Worm (Caenorhabditis elegans): ENCODE data around the gene mca-1.
A peak's percentile ranks its signal among the peaks of the same experiment; 100 is the strongest.

mca-1 gene

ce11 chrIV:9675572-9675971, 40.8 kb upstream of the mca-1 start, which contains the start of gene nhr-34:
TSS of gene nhr-34 (minus strand) at chrIV:9675672.
- TF ChIP-seq nhr-23 (tag; optimal IDR thresholded peaks at IDR 0.05) (no peak), tbx-2 (tag; optimal IDR thresholded peaks at IDR 0.05) (no peak), elt-2 (tag; optimal IDR thresholded peaks at IDR 0.05) (no peak), ceh-82 (tag; optimal IDR thresholded peaks at IDR 0.05) (no peak), nhr-25 (tag; optimal IDR thresholded peaks at IDR 0.05) (no peak), nfya-1 (tag; optimal IDR thresholded peaks at IDR 0.05; ENCODE audit: insufficient read depth) (no peak), nhr-77 (tag; optimal IDR thresholded peaks at IDR 0.05) (no peak), jun-1 (tag; optimal IDR thresholded peaks at IDR 0.05) (no peak), unc-62 (GFP tag; optimal IDR thresholded peaks at IDR 0.05) (no peak), ztf-4 (tag; optimal IDR thresholded peaks at IDR 0.05) (no peak), ceh-9 (tag; optimal IDR thresholded peaks at IDR 0.05) (no peak), mml-1 (tag; optimal IDR thresholded peaks at IDR 0.05) (no peak), lsy-12 (tag; optimal IDR thresholded peaks at IDR 0.05) (no peak), fkh-2 (tag; optimal IDR thresholded peaks at IDR 0.05) (no peak), nhr-11 (tag; optimal IDR thresholded peaks at IDR 0.05) (no peak), ztf-11 (tag; optimal IDR thresholded peaks at IDR 0.05) (no peak)

- TF ChIP-seq nfya-1 (tag; optimal IDR thresholded peaks at IDR 0.05; ENCODE audit: insufficient read depth) = peak; percentile 2
- peak; percentile 40 for TF ChIP-seq ama-1 (optimal IDR thresholded peaks at IDR 0.05)
- TF ChIP-seq elt-1 (tag; optimal IDR thresholded peaks at IDR 0.05) = peak; percentile 72
- TF ChIP-seq elt-2 (tag; optimal IDR thresholded peaks at IDR 0.05) = peak; percentile 40
- no peak for TF ChIP-seq nhr-23 (tag; optimal IDR thresholded peaks at IDR 0.05)
- peak; percentile 75 for TF ChIP-seq pqm-1 (tag; optimal IDR thresholded peaks at IDR 0.05)
Observed at ce11 chrIV:9673683-9674336, 39.1 kb upstream of the mca-1 start.

- TF ChIP-seq zag-1 (tag; optimal IDR thresholded peaks at IDR 0.05) (no peak), nhr-25 (tag; optimal IDR thresholded peaks at IDR 0.05) (peak; percentile 25), elt-2 (tag; optimal IDR thresholded peaks at IDR 0.05) (no peak), jun-1 (tag; optimal IDR thresholded peaks at IDR 0.05) (no peak)
Observed at ce11 chrIV:9673206-9673605, 38.5 kb upstream of the mca-1 start.

- TF ChIP-seq R02D3.7 (tag; optimal IDR thresholded peaks at IDR 0.05) = no peak
- no peak for TF ChIP-seq ceh-9 (tag; optimal IDR thresholded peaks at IDR 0.05)
- no peak for TF ChIP-seq ztf-4 (tag; optimal IDR thresholded peaks at IDR 0.05)
- no peak for TF ChIP-seq unc-39 (tag; optimal IDR thresholded peaks at IDR 0.05)
- peak; percentile 52 for TF ChIP-seq nhr-25 (tag; optimal IDR thresholded peaks at IDR 0.05)
- no peak for TF ChIP-seq fkh-2 (tag; optimal IDR thresholded peaks at IDR 0.05)
- TF ChIP-seq nhr-28 (tag; optimal IDR thresholded peaks at IDR 0.05) = no peak
- no peak for TF ChIP-seq nfya-1 (tag; optimal IDR thresholded peaks at IDR 0.05; ENCODE audit: insufficient read depth)
- TF ChIP-seq nhr-23 (tag; optimal IDR thresholded peaks at IDR 0.05) = peak; percentile 94
- no peak for TF ChIP-seq nhr-76 (tag; optimal IDR thresholded peaks at IDR 0.05)
- no peak for TF ChIP-seq zag-1 (tag; optimal IDR thresholded peaks at IDR 0.05)
- peak; percentile 88 for TF ChIP-seq nhr-43 (tag; optimal IDR thresholded peaks at IDR 0.05; ENCODE audit: poor library complexity, severe bottlenecking)
- TF ChIP-seq elt-3 (tag; optimal IDR thresholded peaks at IDR 0.05) = peak in 1 of 3 experiments; percentile 79
- no peak for TF ChIP-seq lsy-12 (tag; optimal IDR thresholded peaks at IDR 0.05)
Observed at ce11 chrIV:9672434-9672833, 37.7 kb upstream of the mca-1 start.

ce11 chrIV:9671001-9671652, 36.4 kb upstream of the mca-1 start:
- TF ChIP-seq pha-4 (tag; optimal IDR thresholded peaks at IDR 0.05) (peak; percentile 97), ceh-28 (tag; optimal IDR thresholded peaks at IDR 0.05) (no peak), elt-1 (tag; optimal IDR thresholded peaks at IDR 0.05) (no peak), zag-1 (tag; optimal IDR thresholded peaks at IDR 0.05) (no peak), tbx-2 (tag; optimal IDR thresholded peaks at IDR 0.05) (no peak), fkh-10 (GFP tag; optimal IDR thresholded peaks at IDR 0.05) (no peak), ama-1 (optimal IDR thresholded peaks at IDR 0.05) (peak; percentile 41), nhr-43 (tag; optimal IDR thresholded peaks at IDR 0.05; ENCODE audit: poor library complexity, severe bottlenecking) (peak; percentile 11), pqm-1 (tag; optimal IDR thresholded peaks at IDR 0.05) (peak; percentile 76), nhr-25 (tag; optimal IDR thresholded peaks at IDR 0.05) (peak; percentile 34), elt-2 (tag; optimal IDR thresholded peaks at IDR 0.05) (peak; percentile 73), ztf-4 (tag; optimal IDR thresholded peaks at IDR 0.05) (peak; percentile 34), unc-62 (GFP tag; optimal IDR thresholded peaks at IDR 0.05) (no peak), elt-3 (tag; optimal IDR thresholded peaks at IDR 0.05) (no peak), nhr-76 (tag; optimal IDR thresholded peaks at IDR 0.05) (no peak), nfya-1 (tag; optimal IDR thresholded peaks at IDR 0.05; ENCODE audit: insufficient read depth) (peak; percentile 43), mdl-1 (tag; optimal IDR thresholded peaks at IDR 0.05) (peak; percentile 56), jun-1 (tag; optimal IDR thresholded peaks at IDR 0.05) (peak; percentile 62), egl-5 (tag; optimal IDR thresholded peaks at IDR 0.05) (no peak)
